Worm (Caenorhabditis elegans) whole organism, L1 larva: ENCODE measurements around the gene ist-1.

Experiments
- dpl-1 ChIP-seq, 3 experiments: fragments of 150-350 bp in 2 of 3; sonication (generic microtip) in 1 of 3; optimal IDR thresholded peaks; 2 replicates each; lab custom pipeline; 2014 to 2017; ENCODE audit warnings: missing biosample characterization in 3 of 3, missing genetic modification characterization in 3 of 3, missing genetic modification reagents in 3 of 3
- jun-1 ChIP-seq: fragments of 150-350 bp; optimal IDR thresholded peaks from 2 replicates; lab custom pipeline; 2014; ENCODE audit warnings: missing biosample characterization, missing genetic modification reagents, missing genetic modification characterization

- TF ChIP-seq jun-1: no peak
- no peak for TF ChIP-seq dpl-1 (GFP tag; optimal IDR thresholded peaks at IDR 0.05; lab: Kevin White, UChicago)
Observed at ce11 chrX:7143515-7143914, 17.1 kb downstream of the ist-1 start, which contains the start of gene alh-10.
